Worm (Caenorhabditis elegans): ENCODE measurements around the gene F33A8.7.

- TF ChIP-seq flt-1 (GFP tag; IDR thresholded peaks at IDR 0.05) (no peak), tab-1 (GFP tag; IDR thresholded peaks at IDR 0.05) (no peak), ztf-29 (GFP tag; IDR thresholded peaks at IDR 0.05) (no peak), med-1 (GFP tag; optimal IDR thresholded peaks at IDR 0.05; ENCODE audit: insufficient read depth) (no peak), ref-1 (GFP tag; conservative IDR thresholded peaks at IDR 0.05) (no peak), T22C8.4 (GFP tag; IDR thresholded peaks at IDR 0.05) (no peak), ztf-23 (GFP tag; IDR thresholded peaks at IDR 0.05) (no peak), cog-1 (tag; optimal IDR thresholded peaks at IDR 0.05) (no peak)
Measured at ce11 chrII:11027777-11028176, 2.3 kb upstream of the F33A8.7 start.
